3 fruit fly cellular contexts compared by ENCODE assay signal in the genomic region with DNA sequence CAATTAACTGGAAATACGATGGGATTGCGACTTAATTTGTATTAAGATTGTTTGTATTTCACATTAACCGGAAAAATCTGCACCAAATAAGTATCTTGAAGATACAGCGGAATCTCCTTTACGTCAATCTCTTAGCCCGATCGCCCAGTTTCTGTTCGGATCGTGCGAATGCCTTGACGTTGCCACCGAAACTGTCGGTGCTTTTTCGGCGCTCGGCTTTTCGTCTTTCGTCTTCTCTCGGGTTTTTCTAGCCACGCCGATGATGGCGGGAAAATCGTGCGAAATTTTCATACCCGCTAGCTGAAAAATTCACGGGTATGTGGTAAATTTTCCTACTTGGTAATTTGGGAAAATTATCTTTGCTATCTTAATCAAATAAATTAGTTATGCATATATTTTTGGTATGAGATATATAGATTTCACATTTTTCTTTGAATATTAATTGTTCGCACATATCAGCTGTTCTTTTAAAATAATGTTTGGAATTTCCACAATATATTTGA.
A peak's percentile ranks its signal among the peaks of the same experiment; 100 is the strongest.
TF ChIP-seq lines count a peak whose summit lies in the region.

No protein-coding gene starts in this region.

- no peak for TF ChIP-seq CTCF in whole organism, embryonic (GFP tag; optimal IDR thresholded peaks at IDR 0.05; lab: Kevin White, UChicago)

TF ChIP-seq in whole organism, embryonic, 481 proteins besides CTCF, POLR2A, EP300 and RAD21:
- TF ChIP-seq CG1792 (GFP tag; optimal IDR thresholded peaks at IDR 0.05; lab: Kevin White, UChicago) (no peak), Sry-δ (GFP tag; optimal IDR thresholded peaks at IDR 0.05; lab: Kevin White, UChicago) (no peak), sens (GFP tag; lab: Kevin White, UChicago) (peak; percentile 56), tll (GFP tag; optimal IDR thresholded peaks at IDR 0.05; lab: Kevin White, UChicago) (peak in 1 of 2 experiments; percentile 17), kah (GFP tag; optimal IDR thresholded peaks at IDR 0.05; lab: Kevin White, UChicago) (no peak), Deaf1 (tag; optimal IDR thresholded peaks at IDR 0.05; lab: Kevin White, UChicago) (peak; percentile 93), Med (GFP tag; lab: Kevin White, UChicago) (peak; percentile 22), bigmax (GFP tag; optimal IDR thresholded peaks at IDR 0.05; lab: Kevin White, UChicago) (no peak), gem (tag; optimal IDR thresholded peaks at IDR 0.05; lab: Kevin White, UChicago) (peak; percentile 5)

TF ChIP-seq in whole organism, prepupa, 60 proteins besides CTCF, POLR2A, EP300 and RAD21:
- no peak for TF ChIP-seq CG6163 (GFP tag; IDR thresholded peaks at IDR 0.05; lab: Robert Waterston, UW)
- no peak for TF ChIP-seq salr (GFP tag; optimal IDR thresholded peaks at IDR 0.05; lab: Kevin White, UChicago)
- TF ChIP-seq Eip78C (GFP tag; lab: Kevin White, UChicago): peak; percentile 53

TF ChIP-seq in whole organism, wandering third instar larva, 38 proteins besides CTCF, POLR2A, EP300 and RAD21:
- no peak for TF ChIP-seq Mio (GFP tag; optimal IDR thresholded peaks at IDR 0.05; lab: Kevin White, UChicago)
- no peak for TF ChIP-seq pan (optimal IDR thresholded peaks at IDR 0.05; lab: Kevin White, UChicago)
- no peak for TF ChIP-seq CG9705 (GFP tag; optimal IDR thresholded peaks at IDR 0.05; lab: Kevin White, UChicago)
- no peak for TF ChIP-seq Rel (GFP tag; optimal IDR thresholded peaks at IDR 0.05; lab: Kevin White, UChicago)
- peak; percentile 56 for TF ChIP-seq Rel (tag; optimal IDR thresholded peaks at IDR 0.05; lab: Kevin White, UChicago)
- no peak for TF ChIP-seq dmrt93B (GFP tag; optimal IDR thresholded peaks at IDR 0.05; lab: Kevin White, UChicago)
